Worm (Caenorhabditis elegans): ENCODE results near the gene cct-7.

- TF ChIP-seq ref-1 (GFP tag; conservative IDR thresholded peaks at IDR 0.05) (no peak), med-1 (GFP tag; optimal IDR thresholded peaks at IDR 0.05; ENCODE audit: insufficient read depth) (no peak), klf-2 (GFP tag; conservative IDR thresholded peaks at IDR 0.05) (no peak), ztf-23 (GFP tag; IDR thresholded peaks at IDR 0.05) (no peak), T22C8.4 (GFP tag; IDR thresholded peaks at IDR 0.05) (no peak), ztf-29 (GFP tag; IDR thresholded peaks at IDR 0.05) (no peak), cog-1 (tag; optimal IDR thresholded peaks at IDR 0.05) (no peak)
These were observed 6.0 kb downstream of the cct-7 start for ce11 chrV:1878030-1878429.
